Worm (Caenorhabditis elegans) whole organism, L3 larva: ENCODE results near the gene K08D8.3.

Experiments used
- ama-1 ChIP-seq: fragments of 150-350 bp; optimal IDR thresholded peaks from 2 replicates; lab custom pipeline; 2018
- ceh-82 ChIP-seq: fragments of 150-350 bp; optimal IDR thresholded peaks from 2 replicates; lab custom pipeline; 2014; ENCODE audit warnings: missing biosample characterization, missing genetic modification characterization
- lin-15B ChIP-seq: fragments of 150-350 bp; optimal IDR thresholded peaks from 2 replicates; lab custom pipeline; 2014; ENCODE audit warnings: missing biosample characterization, missing genetic modification characterization
- lsy-12 ChIP-seq: sonication (generic microtip); optimal IDR thresholded peaks from 2 replicates; lab custom pipeline; 2016; ENCODE audit warnings: mild to moderate bottlenecking, missing genetic modification characterization, missing compliant biosample characterization
- nhr-28 ChIP-seq: fragments of 150-350 bp; optimal IDR thresholded peaks from 2 replicates; lab custom pipeline; 2014; ENCODE audit warnings: missing biosample characterization, missing genetic modification characterization
- pha-4 ChIP-seq: fragments of 150-350 bp; optimal IDR thresholded peaks from 2 replicates; lab custom pipeline; 2014; ENCODE audit warnings: missing biosample characterization, missing genetic modification reagents, missing genetic modification characterization
- skn-1 ChIP-seq: fragments of 150-350 bp; optimal IDR thresholded peaks from 2 replicates; lab custom pipeline; 2014; ENCODE audit warnings: missing biosample characterization, missing genetic modification characterization
- tbx-2 ChIP-seq: sonication (generic microtip); optimal IDR thresholded peaks from 2 replicates; lab custom pipeline; 2016; ENCODE audit warnings: mild to moderate bottlenecking, missing genetic modification characterization, missing compliant biosample characterization
- unc-39 ChIP-seq: sonication (generic microtip); optimal IDR thresholded peaks from 4 replicates; lab custom pipeline; 2017; ENCODE audit warnings: missing biosample characterization, missing genetic modification characterization
- unc-62 ChIP-seq: fragments of 150-350 bp; sonication (generic microtip); optimal IDR thresholded peaks from 4 replicates; lab custom pipeline; 2014; ENCODE audit warnings: missing biosample characterization, missing genetic modification reagents, missing genetic modification characterization

DNA sequence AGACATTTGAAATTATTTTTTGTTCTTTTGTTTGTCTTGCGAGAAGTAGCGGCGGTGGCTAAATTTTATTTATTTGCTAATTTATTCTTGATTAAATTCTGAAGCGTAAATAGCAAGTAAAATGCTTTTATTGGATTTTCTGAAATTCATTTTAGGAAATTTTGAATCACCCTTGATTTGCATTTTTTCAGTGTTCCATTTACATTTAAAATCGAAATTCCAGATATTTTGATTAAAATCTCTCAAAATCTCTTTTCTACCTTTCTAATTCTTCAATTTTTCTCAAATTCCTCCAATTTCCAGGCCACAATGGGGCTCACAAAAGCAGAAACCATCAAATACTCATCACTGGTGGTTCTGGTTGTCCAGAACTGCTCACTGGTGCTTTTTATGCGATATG is 51.2 kb downstream of the K08D8.3 start, which contains the start of gene nstp-5:
- no peak for TF ChIP-seq lin-15B (tag; lab: Kevin White, UChicago)
- no peak for TF ChIP-seq unc-62 (GFP tag; lab: Kevin White, UChicago)
- no peak for TF ChIP-seq pha-4 (tag; lab: Kevin White, UChicago)
- no peak for TF ChIP-seq ama-1 (lab: Kevin White, UChicago)
- TF ChIP-seq ceh-82 (tag; lab: Kevin White, UChicago) = no peak
- TF ChIP-seq skn-1 (tag; lab: Kevin White, UChicago) = no peak
- TF ChIP-seq tbx-2 (tag; lab: Kevin White, UChicago) = no peak
- no peak for TF ChIP-seq nhr-28
- no peak for TF ChIP-seq unc-39 (tag; lab: Kevin White, UChicago)
- no peak for TF ChIP-seq lsy-12 (tag; lab: Kevin White, UChicago)
